Fruit fly (Drosophila melanogaster): ENCODE results near the gene CG9386.

Gene CG9386

DNA sequence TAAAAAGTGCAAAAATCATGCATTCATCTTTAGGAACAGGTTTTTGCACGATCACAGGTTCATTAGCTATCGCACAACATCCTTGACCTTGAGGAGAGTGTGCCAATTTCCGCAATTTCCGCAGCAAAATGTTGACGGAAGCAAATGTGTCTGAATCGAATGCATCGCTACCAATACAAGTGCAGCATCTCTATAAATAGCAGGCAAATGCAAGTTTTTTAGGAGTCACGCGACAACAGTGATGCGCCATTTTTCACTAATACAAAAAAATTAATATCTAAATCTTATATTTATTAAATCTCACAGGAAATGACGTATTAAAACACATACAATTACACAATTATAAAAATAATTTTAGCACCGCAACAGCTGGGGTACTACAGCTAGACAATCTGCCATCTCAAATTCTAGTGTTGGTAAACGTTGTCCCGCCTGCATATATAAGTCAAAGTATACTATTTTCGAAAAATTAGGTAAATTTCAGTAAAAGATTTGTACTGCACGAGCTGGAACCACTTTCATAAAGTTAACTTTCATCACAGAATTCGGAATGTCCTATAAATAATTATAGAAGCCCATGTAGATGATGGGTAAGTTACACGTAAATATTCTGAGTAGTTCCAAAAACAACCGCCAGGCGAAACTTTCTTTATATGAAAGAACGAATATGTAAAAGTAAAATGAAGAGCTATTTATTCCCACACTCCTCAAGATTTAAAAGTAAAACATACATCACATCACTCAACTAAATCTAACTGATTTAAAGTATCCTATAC, 18.8 kb upstream of the CG9386 start, which contains the start of gene CG9399 (continued):
- TF ChIP-seq pzg (GFP tag; optimal IDR thresholded peaks at IDR 0.05) (peak; percentile 59), ap (GFP tag; IDR thresholded peaks at IDR 0.05) (peak; percentile 98), Dll (GFP tag; IDR thresholded peaks at IDR 0.05; ENCODE audit: partially characterized antibody) (peak; percentile 35; the same call in 1 of the 4 replicates), sim (GFP tag; IDR thresholded peaks at IDR 0.05) (peak; percentile 95), Oli (tag; optimal IDR thresholded peaks at IDR 0.05) (peak; percentile 97), CG18764 (GFP tag; optimal IDR thresholded peaks at IDR 0.05) (peak; percentile 93), Drgx (GFP tag; IDR thresholded peaks at IDR 0.05) (peak; percentile 97), CG2202 (tag; optimal IDR thresholded peaks at IDR 0.05) (peak; percentile 95), fu2 (GFP tag; optimal IDR thresholded peaks at IDR 0.05) (peak; percentile 92), CG6791 (GFP tag; IDR thresholded peaks at IDR 0.05; ENCODE audit: partially characterized antibody) (peak; percentile 42; the same call in 1 of the 3 replicates), CG1529 (GFP tag; optimal IDR thresholded peaks at IDR 0.05) (peak; percentile 96), ttk (GFP tag; IDR thresholded peaks at IDR 0.05) (peak; percentile 98), D19A (tag; optimal IDR thresholded peaks at IDR 0.05) (peak; percentile 92), Atf6 (GFP tag; IDR thresholded peaks at IDR 0.05) (peak; percentile 96), CG7963 (GFP tag; IDR thresholded peaks at IDR 0.05; ENCODE audit: partially characterized antibody) (no peak), Bdp1 (GFP tag; optimal IDR thresholded peaks at IDR 0.05) (peak; percentile 90), CG10959 (GFP tag; IDR thresholded peaks at IDR 0.05) (peak; percentile 92), ATbp (GFP tag; optimal IDR thresholded peaks at IDR 0.05) (peak; percentile 95), zen2 (GFP tag; IDR thresholded peaks at IDR 0.05; ENCODE audit: partially characterized antibody) (no peak), CG10654 (GFP tag; optimal IDR thresholded peaks at IDR 0.05) (peak; percentile 97), gsb-n (tag; optimal IDR thresholded peaks at IDR 0.05) (peak; percentile 98), nerfin-1 (tag; optimal IDR thresholded peaks at IDR 0.05) (peak; percentile 92), CG7372 (GFP tag; IDR thresholded peaks at IDR 0.05) (peak; percentile 97), Ptx1 (GFP tag; IDR thresholded peaks at IDR 0.05) (peak; percentile 99), fru (optimal IDR thresholded peaks at IDR 0.05) (no peak), chif (GFP tag; optimal IDR thresholded peaks at IDR 0.05) (peak; percentile 94 to 96), CG3847 (GFP tag; IDR thresholded peaks at IDR 0.05) (peak; percentile 97), HmgZ (tag; optimal IDR thresholded peaks at IDR 0.05) (peak; percentile 97), esg (GFP tag; conservative IDR thresholded peaks at IDR 0.05) (peak; percentile 98), CoRest (tag; optimal IDR thresholded peaks at IDR 0.05) (peak; percentile 98), dm (GFP tag; optimal IDR thresholded peaks at IDR 0.05) (peak; percentile 79), CG1792 (GFP tag; optimal IDR thresholded peaks at IDR 0.05) (peak; percentile 84), Deaf1 (tag; optimal IDR thresholded peaks at IDR 0.05) (peak; percentile 73), CG17912 (GFP tag; optimal IDR thresholded peaks at IDR 0.05) (peak; percentile 87), Ada2b (GFP tag; IDR thresholded peaks at IDR 0.05) (peak; percentile 95), lmd (GFP tag; IDR thresholded peaks at IDR 0.05) (peak; percentile 97), CkIIα-i1 (GFP tag; IDR thresholded peaks at IDR 0.05) (peak; percentile 81; the same call in 1 of the 2 replicates), grn (GFP tag; optimal IDR thresholded peaks at IDR 0.05) (peak; percentile 65), CG11398 (GFP tag; optimal IDR thresholded peaks at IDR 0.05) (peak; percentile 74), ac (GFP tag; optimal IDR thresholded peaks at IDR 0.05) (peak; percentile 72), CG14710 (tag; optimal IDR thresholded peaks at IDR 0.05) (peak; percentile 97), CG15696 (tag; optimal IDR thresholded peaks at IDR 0.05) (peak; percentile 92), Abd-B (GFP tag; optimal IDR thresholded peaks at IDR 0.05) (peak; percentile 94), org-1 (GFP tag; optimal IDR thresholded peaks at IDR 0.05) (peak; percentile 90), MTF-1 (GFP tag; optimal IDR thresholded peaks at IDR 0.05; ENCODE audit: borderline replicate concordance) (peak; percentile 88), CG10147 (GFP tag; optimal IDR thresholded peaks at IDR 0.05) (peak; percentile 92), CG1603 (tag; optimal IDR thresholded peaks at IDR 0.05) (peak; percentile 83), CG10274 (GFP tag; optimal IDR thresholded peaks at IDR 0.05) (peak; percentile 82), Dfd (GFP tag; optimal IDR thresholded peaks at IDR 0.05) (no peak)

Measured in whole organism, embryonic.